Fruit fly (Drosophila melanogaster) whole organism, embryonic: Measurements from ENCODE around the gene Kdm2.

Experiments used
- Abd-B ChIP-seq: fragments of 200-800 bp; sonication (Bioruptor generic); optimal IDR thresholded peaks from 2 replicates; lab custom pipeline; 2018; ENCODE audit warnings: missing biosample characterization, mild to moderate bottlenecking, missing genetic modification characterization, moderate library complexity
- CG10979 ChIP-seq: fragments of 200-800 bp; sonication (Bioruptor generic); optimal IDR thresholded peaks from 2 replicates; lab custom pipeline; 2018; ENCODE audit warnings: missing biosample characterization, mild to moderate bottlenecking, missing genetic modification characterization, moderate library complexity
- CG11695 ChIP-seq: fragments of 200-800 bp; sonication (Bioruptor generic); IDR thresholded peaks from 3 replicates; pipeline ENCODE4 v1.3.6; 2022; ENCODE audit warnings: missing biosample characterization, missing genetic modification characterization
- CG15479 ChIP-seq: fragments of 200-800 bp; sonication (Bioruptor generic); optimal IDR thresholded peaks from 3 replicates; lab custom pipeline; 2019; ENCODE audit warnings: missing biosample characterization, mild to moderate bottlenecking, missing genetic modification characterization, moderate library complexity
- CG15514 ChIP-seq: fragments of 200-800 bp; sonication (Bioruptor generic); optimal IDR thresholded peaks from 3 replicates; lab custom pipeline; 2017; ENCODE audit warnings: missing biosample characterization, missing genetic modification characterization, mild to moderate bottlenecking, moderate library complexity, missing genetic modification reagents
- CG1647 ChIP-seq: fragments of 200-800 bp; sonication (Bioruptor generic); optimal IDR thresholded peaks from 3 replicates; lab custom pipeline; 2016; ENCODE audit warnings: missing biosample characterization, missing genetic modification characterization
- CG17186 ChIP-seq: fragments of 200-800 bp; sonication (Bioruptor generic); optimal IDR thresholded peaks from 3 replicates; lab custom pipeline; 2017; ENCODE audit warnings: missing biosample characterization, missing genetic modification reagents, missing genetic modification characterization
- CG17359 ChIP-seq: fragments of 200-800 bp; sonication (Bioruptor generic); optimal IDR thresholded peaks from 3 replicates; lab custom pipeline; 2018; ENCODE audit warnings: missing biosample characterization, mild to moderate bottlenecking, missing genetic modification characterization, moderate library complexity
- CG17385 ChIP-seq: fragments of 200-800 bp; sonication (Bioruptor generic); optimal IDR thresholded peaks from 3 replicates; lab custom pipeline; 2018; ENCODE audit warnings: missing biosample characterization, mild to moderate bottlenecking, missing genetic modification characterization
- CG17802 ChIP-seq: fragments of 200-800 bp; sonication (Bioruptor generic); optimal IDR thresholded peaks from 2 replicates; lab custom pipeline; 2018; ENCODE audit warnings: missing biosample characterization, mild to moderate bottlenecking, missing genetic modification characterization, moderate library complexity
- CG18619 ChIP-seq: fragments of 200-800 bp; sonication (Bioruptor generic); optimal IDR thresholded peaks from 3 replicates; lab custom pipeline; 2017; ENCODE audit warnings: missing biosample characterization, mild to moderate bottlenecking, missing genetic modification characterization
- CG3163 ChIP-seq: fragments of 200-800 bp; sonication (Bioruptor generic); optimal IDR thresholded peaks from 3 replicates; lab custom pipeline; 2016; ENCODE audit warnings: missing biosample characterization, missing genetic modification characterization
- CG3726 ChIP-seq: fragments of 200-800 bp; sonication (Bioruptor generic); IDR thresholded peaks from 3 replicates; pipeline ENCODE4, ENCODE4 v1.3.6; 2022; ENCODE audit warnings: missing biosample characterization, missing genetic modification characterization
- CG6689 ChIP-seq: fragments of 200-800 bp; sonication (Bioruptor generic); IDR thresholded peaks from 2 replicates; pipeline ENCODE4 v1.3.6; 2022; ENCODE audit warnings: missing biosample characterization, missing genetic modification characterization
- CG6791 ChIP-seq: fragments of 200-800 bp; sonication (Bioruptor generic); IDR thresholded peaks from 3 replicates; pipeline ENCODE4 v1.3.6; 2022; ENCODE audit warnings: missing biosample characterization, missing genetic modification characterization; ENCODE audit not compliant: partially characterized antibody
- CG7556 ChIP-seq: fragments of 200-800 bp; sonication (Bioruptor generic); optimal IDR thresholded peaks from 2 replicates; lab custom pipeline; 2017; ENCODE audit warnings: missing biosample characterization, mild to moderate bottlenecking, missing genetic modification characterization
- CG8388 ChIP-seq: fragments of 200-800 bp; sonication (Bioruptor generic); optimal IDR thresholded peaks from 2 replicates; lab custom pipeline; 2019; ENCODE audit warnings: missing biosample characterization, mild to moderate bottlenecking, missing genetic modification characterization, moderate library complexity
- CG8924 ChIP-seq: fragments of 200-800 bp; optimal IDR thresholded peaks from 3 replicates; lab custom pipeline; 2019; ENCODE audit warnings: missing biosample characterization, mild to moderate bottlenecking, missing genetic modification characterization, moderate library complexity
- Ets97D ChIP-seq: fragments of 200-800 bp; sonication (Bioruptor generic); optimal IDR thresholded peaks from 3 replicates; lab custom pipeline; 2016; ENCODE audit warnings: missing biosample characterization, missing genetic modification characterization
- HmgD ChIP-seq: fragments of 200-800 bp; sonication (Bioruptor generic); optimal IDR thresholded peaks from 3 replicates; lab custom pipeline; 2016; ENCODE audit warnings: missing biosample characterization, missing genetic modification characterization
- Hr78 ChIP-seq, 2 experiments: fragments of 200-800 bp in 1 of 2; fragments of >200 bp in 1 of 2; sonication (Bioruptor generic) in 1 of 2; optimal IDR thresholded peaks; 2 replicates each; lab custom pipeline; 2017 to 2019; ENCODE audit warnings: missing biosample characterization in 2 of 2, missing genetic modification characterization in 2 of 2, mild to moderate bottlenecking in 1 of 2, moderate library complexity in 1 of 2
- Kr ChIP-seq: fragments of 200-800 bp; sonication (Bioruptor generic); optimal IDR thresholded peaks from 2 replicates; lab custom pipeline; 2017; ENCODE audit warnings: missing biosample characterization, mild to moderate bottlenecking, missing genetic modification characterization
- Lhr ChIP-seq: fragments of 200-800 bp; sonication (Bioruptor generic); optimal IDR thresholded peaks from 3 replicates; lab custom pipeline; 2017; ENCODE audit warnings: mild to moderate bottlenecking, missing biosample characterization, missing genetic modification reagents, missing genetic modification characterization
- Lpt ChIP-seq: fragments of >200 bp; optimal IDR thresholded peaks from 2 replicates; lab custom pipeline; 2018; ENCODE audit warnings: missing biosample characterization, missing genetic modification characterization
- MESR4 ChIP-seq: fragments of 200-800 bp; sonication (Bioruptor generic); optimal IDR thresholded peaks from 2 replicates; lab custom pipeline; 2018; ENCODE audit warnings: missing biosample characterization, mild to moderate bottlenecking, missing genetic modification characterization, moderate library complexity
- NFAT ChIP-seq: fragments of 200-800 bp; sonication (Bioruptor generic); IDR thresholded peaks from 2 replicates; pipeline ENCODE4 v1.3.6; 2022; ENCODE audit warnings: missing biosample characterization, missing genetic modification characterization
- Optix ChIP-seq: fragments of 200-800 bp; sonication (Bioruptor generic); IDR thresholded peaks from 3 replicates; pipeline ENCODE4 v1.3.6; 2022; ENCODE audit warnings: missing biosample characterization, missing genetic modification characterization
- Six4 ChIP-seq: fragments of 200-800 bp; sonication (Bioruptor generic); optimal IDR thresholded peaks from 2 replicates; lab custom pipeline; 2016; ENCODE audit warnings: missing biosample characterization, missing genetic modification characterization
- Sry-δ ChIP-seq: fragments of 200-800 bp; sonication (Bioruptor generic); optimal IDR thresholded peaks from 2 replicates; lab custom pipeline; 2016; ENCODE audit warnings: missing biosample characterization, missing genetic modification characterization
- Stat92E ChIP-seq, 3 experiments: fragments of >200 bp in 2 of 3; fragments of 200-800 bp in 1 of 3; sonication (Bioruptor generic) in 1 of 3; optimal IDR thresholded peaks; 2 replicates each; lab custom pipeline; 2017 to 2019; ENCODE audit warnings: missing biosample characterization in 3 of 3, missing genetic modification characterization in 3 of 3, mild to moderate bottlenecking in 1 of 3, moderate library complexity in 1 of 3
- Trl ChIP-seq, 3 experiments: fragments of >200 bp in 2 of 3; fragments of 200-800 bp in 1 of 3; sonication (Bioruptor generic) in 1 of 3; optimal IDR thresholded peaks; 2 replicates in 1 of 3; 3 replicates in 2 of 3; lab custom pipeline; 2016 to 2017; ENCODE audit warnings: missing biosample characterization in 1 of 3, missing genetic modification characterization in 1 of 3
- corto ChIP-seq: fragments of 200-800 bp; sonication (Bioruptor generic); optimal IDR thresholded peaks from 2 replicates; lab custom pipeline; 2016; ENCODE audit warnings: missing biosample characterization, mild to moderate bottlenecking, missing genetic modification characterization, moderate library complexity
- croc ChIP-seq: fragments of 200-800 bp; sonication (Bioruptor generic); conservative IDR thresholded peaks from 3 replicates; pipeline ENCODE4 v1.3.6; 2022; ENCODE audit warnings: missing biosample characterization, missing genetic modification characterization
- crp ChIP-seq, 2 experiments: fragments of 200-800 bp; sonication (Bioruptor generic); optimal IDR thresholded peaks; 2 replicates in 1 of 2; 3 replicates in 1 of 2; lab custom pipeline; 2017; ENCODE audit warnings: missing biosample characterization in 2 of 2, missing genetic modification characterization in 2 of 2, mild to moderate bottlenecking in 1 of 2, moderate library complexity in 1 of 2
- ems ChIP-seq: fragments of 200-800 bp; sonication (Bioruptor generic); optimal IDR thresholded peaks from 3 replicates; lab custom pipeline; 2016; ENCODE audit warnings: missing biosample characterization, missing genetic modification characterization
- exex ChIP-seq: fragments of 200-800 bp; sonication (Bioruptor generic); optimal IDR thresholded peaks from 4 replicates; lab custom pipeline; 2018; ENCODE audit warnings: missing biosample characterization, mild to moderate bottlenecking, missing genetic modification characterization, moderate library complexity
- eyg ChIP-seq: fragments of 200-800 bp; sonication (Bioruptor generic); optimal IDR thresholded peaks from 3 replicates; lab custom pipeline; 2016; ENCODE audit warnings: missing biosample characterization, missing genetic modification characterization
- fd3F ChIP-seq: fragments of 200-800 bp; sonication (Bioruptor generic); optimal IDR thresholded peaks from 2 replicates; lab custom pipeline; 2018; ENCODE audit warnings: missing biosample characterization, mild to moderate bottlenecking, missing genetic modification characterization, moderate library complexity
- grn ChIP-seq: fragments of 200-800 bp; sonication (Bioruptor generic); optimal IDR thresholded peaks from 3 replicates; lab custom pipeline; 2017; ENCODE audit warnings: missing biosample characterization, missing genetic modification characterization
- hth ChIP-seq: fragments of >200 bp; optimal IDR thresholded peaks from 2 replicates; lab custom pipeline; 2017; ENCODE audit warnings: inconsistent platforms
- lola ChIP-seq, 3 experiments: fragments of >200 bp in 2 of 3; fragments of 200-800 bp in 1 of 3; sonication (Bioruptor generic) in 1 of 3; optimal IDR thresholded peaks; 2 replicates each; lab custom pipeline; 2017 to 2019; ENCODE audit warnings: missing biosample characterization in 3 of 3, missing genetic modification characterization in 3 of 3, mild to moderate bottlenecking in 1 of 3, moderate library complexity in 1 of 3
- oc ChIP-seq: fragments of 200-800 bp; sonication (Bioruptor generic); optimal IDR thresholded peaks from 2 replicates; lab custom pipeline; 2018; ENCODE audit warnings: missing biosample characterization, mild to moderate bottlenecking, missing genetic modification characterization, moderate library complexity
- otp ChIP-seq: fragments of 200-800 bp; sonication (Bioruptor generic); IDR thresholded peaks from 3 replicates; pipeline ENCODE4, ENCODE4 v1.3.6; 2022; ENCODE audit warnings: missing biosample characterization, missing genetic modification characterization
- peb ChIP-seq: fragments of 200-800 bp; sonication (Bioruptor generic); IDR thresholded peaks from 2 replicates; pipeline ENCODE4 v1.3.6; 2022; ENCODE audit warnings: missing biosample characterization, missing genetic modification characterization
- ro ChIP-seq: fragments of 200-800 bp; sonication (Bioruptor generic); IDR thresholded peaks from 2 replicates; pipeline ENCODE4 v1.3.6; 2022; ENCODE audit warnings: missing biosample characterization, missing genetic modification characterization
- sc ChIP-seq, 3 experiments: fragments of >200 bp in 2 of 3; fragments of 200-800 bp in 1 of 3; sonication (Bioruptor generic) in 1 of 3; optimal IDR thresholded peaks; 2 replicates in 2 of 3; 3 replicates in 1 of 3; lab custom pipeline; 2017; ENCODE audit warnings: mild to moderate bottlenecking in 1 of 3, missing biosample characterization in 1 of 3, missing genetic modification characterization in 1 of 3, missing genetic modification reagents in 1 of 3
- zen2 ChIP-seq: fragments of 200-800 bp; sonication (Bioruptor generic); IDR thresholded peaks from 3 replicates; pipeline ENCODE4 v1.3.6; 2022; ENCODE audit warnings: missing biosample characterization, missing genetic modification characterization; ENCODE audit not compliant: partially characterized antibody

Kdm2 gene

DNA sequence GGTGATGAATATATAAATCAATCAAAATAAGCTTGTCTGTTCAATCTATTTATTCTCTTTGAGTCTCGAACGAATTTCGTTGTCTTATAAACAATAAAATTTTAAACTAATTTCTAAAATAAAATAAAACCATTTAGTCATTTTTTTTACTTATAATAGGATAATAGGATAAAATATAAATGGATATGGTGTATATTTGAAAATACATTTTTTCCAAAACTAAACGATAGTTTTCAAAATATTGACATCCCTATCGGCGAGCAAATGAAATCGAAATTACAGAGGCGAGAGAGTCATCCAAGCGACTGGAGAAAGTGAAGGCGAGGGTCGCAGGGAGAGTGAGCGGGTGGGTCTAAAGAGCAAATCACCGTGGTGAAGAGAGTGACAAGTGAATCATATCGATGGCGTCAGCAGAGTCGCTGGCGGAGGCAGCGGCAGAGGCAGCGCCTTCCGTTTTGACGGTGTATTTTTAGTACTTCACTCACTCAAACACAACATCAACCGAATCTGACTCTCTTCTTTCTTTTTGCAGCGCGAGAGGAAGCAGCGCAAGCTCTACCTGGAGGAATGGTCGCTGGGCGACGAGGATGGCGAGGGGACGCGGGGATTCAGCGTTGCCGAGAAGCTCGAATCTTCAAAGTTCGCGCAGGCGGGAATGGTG, 5.2 kb downstream of the Kdm2 start (continued):
- TF ChIP-seq CG8924 (tag; lab: Kevin White, UChicago), result peak; percentile 100
- TF ChIP-seq CG3163 (GFP tag; lab: Kevin White, UChicago), result peak; percentile 96
- no peak for TF ChIP-seq CG3726 (GFP tag; lab: Robert Waterston, UW)
- peak; percentile 45 for TF ChIP-seq ems (GFP tag; lab: Kevin White, UChicago)
- TF ChIP-seq CG17186, result peak; percentile 51
- TF ChIP-seq ro (GFP tag; lab: Robert Waterston, UW), result no peak
- no peak for TF ChIP-seq CG11695 (GFP tag; lab: Robert Waterston, UW)
- TF ChIP-seq Ets97D, result no peak
- peak; percentile 95 for TF ChIP-seq CG17385 (GFP tag; lab: Kevin White, UChicago)
- TF ChIP-seq CG17802 (tag; lab: Kevin White, UChicago), result peak; percentile 69
- TF ChIP-seq hth (lab: Kevin White, UChicago), result no peak
- TF ChIP-seq Kr, result peak; percentile 91
- TF ChIP-seq Lpt (GFP tag; lab: Kevin White, UChicago), result no peak
- peak; percentile 97 for TF ChIP-seq fd3F (GFP tag; lab: Kevin White, UChicago)
- TF ChIP-seq crp (GFP tag; optimal IDR thresholded peaks at IDR 0.05; lab: Kevin White, UChicago), result peak in 1 of 2 experiments; percentile 66
- no peak for TF ChIP-seq Optix (GFP tag; lab: Robert Waterston, UW)
- no peak for TF ChIP-seq CG6791 (GFP tag; lab: Robert Waterston, UW)
- peak; percentile 89 for TF ChIP-seq CG15514 (GFP tag; lab: Kevin White, UChicago)
- peak in 1 of 3 experiments; percentile 93 for TF ChIP-seq Stat92E (GFP tag; optimal IDR thresholded peaks at IDR 0.05; lab: Kevin White, UChicago)
- TF ChIP-seq CG8388 (GFP tag; lab: Kevin White, UChicago), result peak; percentile 98
- TF ChIP-seq MESR4, result peak; percentile 35
- TF ChIP-seq corto (GFP tag; lab: Kevin White, UChicago), result peak; percentile 87
- no peak for TF ChIP-seq NFAT (GFP tag; lab: Robert Waterston, UW)
- peak; percentile 99 for TF ChIP-seq exex (tag; lab: Kevin White, UChicago)
- TF ChIP-seq CG18619 (GFP tag; lab: Kevin White, UChicago), result peak; percentile 98
- TF ChIP-seq Abd-B (GFP tag; lab: Kevin White, UChicago), result peak; percentile 95
- peak; percentile 90 for TF ChIP-seq croc
- peak; percentile 97 to 98 for TF ChIP-seq Trl (optimal IDR thresholded peaks at IDR 0.05; lab: Kevin White, UChicago)
- peak; percentile 47 for TF ChIP-seq Trl (GFP tag; optimal IDR thresholded peaks at IDR 0.05; lab: Kevin White, UChicago)
- TF ChIP-seq CG17359 (tag; lab: Kevin White, UChicago), result peak; percentile 97
- peak; percentile 99 for TF ChIP-seq CG10979 (tag; lab: Kevin White, UChicago)
- TF ChIP-seq Lhr (GFP tag; lab: Kevin White, UChicago), result peak; percentile 94
- TF ChIP-seq CG15479 (GFP tag; lab: Kevin White, UChicago), result peak; percentile 86
- no peak for TF ChIP-seq grn
- TF ChIP-seq CG1647, result peak; percentile 71
- TF ChIP-seq peb, result no peak
- peak; percentile 100 for TF ChIP-seq CG7556 (GFP tag; lab: Kevin White, UChicago)
- peak; percentile 96 for TF ChIP-seq Six4 (GFP tag; lab: Kevin White, UChicago)
- TF ChIP-seq HmgD (GFP tag; lab: Kevin White, UChicago), result no peak
- TF ChIP-seq lola (GFP tag; optimal IDR thresholded peaks at IDR 0.05; lab: Kevin White, UChicago), result peak in 1 of 3 experiments; percentile 99
- TF ChIP-seq sc (optimal IDR thresholded peaks at IDR 0.05; lab: Kevin White, UChicago), result no peak
- TF ChIP-seq sc (GFP tag; optimal IDR thresholded peaks at IDR 0.05; lab: Kevin White, UChicago), result peak; percentile 96
- no peak for TF ChIP-seq otp (GFP tag; lab: Robert Waterston, UW)
- peak; percentile 96 for TF ChIP-seq oc (tag; lab: Kevin White, UChicago)
- TF ChIP-seq Sry-δ (GFP tag; lab: Kevin White, UChicago), result peak; percentile 66
- no peak for TF ChIP-seq eyg (GFP tag; lab: Kevin White, UChicago)
- peak in 1 of 2 experiments; percentile 97 for TF ChIP-seq Hr78 (GFP tag; optimal IDR thresholded peaks at IDR 0.05; lab: Kevin White, UChicago)
- no peak for TF ChIP-seq zen2
- no peak for TF ChIP-seq CG6689 (GFP tag; lab: Robert Waterston, UW)
